Fruit fly (Drosophila melanogaster): ENCODE measurements around the gene Dora.
A peak's percentile ranks its signal among the peaks of the same experiment; 100 is the strongest.

Dora gene

DNA sequence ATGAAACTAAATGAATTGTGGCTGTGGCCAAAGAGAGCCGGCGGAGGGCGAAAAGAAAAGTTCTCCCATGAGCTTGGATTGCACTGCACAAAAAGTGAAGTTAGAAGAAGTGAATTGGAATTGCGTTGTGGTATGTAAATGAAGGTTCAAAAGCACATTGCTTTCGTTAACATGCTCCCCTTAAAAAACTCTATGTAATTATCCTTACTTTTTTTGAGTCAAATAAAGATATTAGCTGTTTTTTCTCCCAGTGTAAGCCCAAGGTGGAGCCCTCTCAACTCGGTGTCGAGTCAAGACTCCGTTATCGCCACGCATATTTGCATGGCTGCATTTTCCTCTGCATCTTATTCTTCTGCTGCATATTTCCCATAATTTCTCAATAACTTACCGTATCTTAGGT, 59.8 kb downstream of the Dora start:
- TF ChIP-seq CG8159 (tag; optimal IDR thresholded peaks at IDR 0.05): peak; percentile 79
- peak; percentile 80 for TF ChIP-seq CG34367 (tag; optimal IDR thresholded peaks at IDR 0.05)
- TF ChIP-seq Ets98B (GFP tag; IDR thresholded peaks at IDR 0.05): peak; percentile 52
- peak; percentile 49; the same call in 1 of the 2 replicates for TF ChIP-seq rn (GFP tag; IDR thresholded peaks at IDR 0.05)
- peak; percentile 70 for TF ChIP-seq CG8301 (tag; optimal IDR thresholded peaks at IDR 0.05)
- peak; percentile 84 for TF ChIP-seq fd96Ca (GFP tag; IDR thresholded peaks at IDR 0.05)
- no peak for TF ChIP-seq CG10348 (GFP tag; IDR thresholded peaks at IDR 0.05)
- TF ChIP-seq Snoo (tag; optimal IDR thresholded peaks at IDR 0.05): peak; percentile 31
- peak; percentile 74 for TF ChIP-seq Pif1A (GFP tag; optimal IDR thresholded peaks at IDR 0.05)
- peak; percentile 77 for TF ChIP-seq CG15710 (tag; optimal IDR thresholded peaks at IDR 0.05)
- TF ChIP-seq CG4496 (GFP tag; IDR thresholded peaks at IDR 0.05): peak; percentile 88
- no peak for TF ChIP-seq D1 (tag; optimal IDR thresholded peaks at IDR 0.05)
- TF ChIP-seq CG13204 (GFP tag; optimal IDR thresholded peaks at IDR 0.05): peak; percentile 47
- peak; percentile 77 for TF ChIP-seq CG17806 (tag; optimal IDR thresholded peaks at IDR 0.05)
- peak; percentile 58 for TF ChIP-seq Pif1B (GFP tag; optimal IDR thresholded peaks at IDR 0.05)
- TF ChIP-seq EcR (GFP tag; optimal IDR thresholded peaks at IDR 0.05): no peak
- TF ChIP-seq CG9948 (tag; optimal IDR thresholded peaks at IDR 0.05): peak; percentile 78
- TF ChIP-seq CG32121 (GFP tag; IDR thresholded peaks at IDR 0.05): peak; percentile 34; the same call in 1 of the 2 replicates
- peak; percentile 52 for TF ChIP-seq CG12605 (GFP tag; IDR thresholded peaks at IDR 0.05)
- TF ChIP-seq CG14655 (GFP tag; optimal IDR thresholded peaks at IDR 0.05): peak; percentile 77
- TF ChIP-seq gl (tag; optimal IDR thresholded peaks at IDR 0.05): peak; percentile 49

DNA sequence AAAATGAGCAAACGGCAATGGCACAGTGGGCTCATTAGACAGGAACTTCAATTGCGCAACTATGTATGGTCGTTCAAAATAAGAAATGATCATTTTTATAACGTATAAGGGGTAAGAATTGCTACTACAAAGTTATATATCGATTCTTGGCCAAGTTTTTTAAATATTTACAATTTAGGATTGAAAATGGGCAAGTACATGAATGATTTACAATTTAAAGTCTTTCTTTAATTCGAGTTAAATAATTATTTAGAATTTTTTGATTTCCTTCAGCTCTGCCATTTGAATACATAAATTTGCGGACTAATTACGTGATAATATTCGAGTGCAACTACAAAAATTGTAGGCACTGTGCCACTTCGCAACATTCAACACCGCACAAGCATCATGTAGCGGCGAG, 61.0 kb downstream of the Dora start:
- TF ChIP-seq CG17806 (tag; optimal IDR thresholded peaks at IDR 0.05) (peak; percentile 63), CG15710 (tag; optimal IDR thresholded peaks at IDR 0.05) (peak; percentile 76), CG13204 (GFP tag; optimal IDR thresholded peaks at IDR 0.05) (no peak), CG34367 (tag; optimal IDR thresholded peaks at IDR 0.05) (peak; percentile 64), CG8301 (tag; optimal IDR thresholded peaks at IDR 0.05) (peak; percentile 74), EcR (GFP tag; optimal IDR thresholded peaks at IDR 0.05) (no peak), Snoo (tag; optimal IDR thresholded peaks at IDR 0.05) (peak; percentile 52), CG32121 (GFP tag; IDR thresholded peaks at IDR 0.05) (peak; percentile 10; the same call in 1 of the 2 replicates), CG4496 (GFP tag; IDR thresholded peaks at IDR 0.05) (peak; percentile 32; the same call in 1 of the 3 replicates), Pif1B (GFP tag; optimal IDR thresholded peaks at IDR 0.05) (peak; percentile 42), CG8159 (tag; optimal IDR thresholded peaks at IDR 0.05) (peak; percentile 80), CG10348 (GFP tag; IDR thresholded peaks at IDR 0.05) (no peak), Pif1A (GFP tag; optimal IDR thresholded peaks at IDR 0.05) (peak; percentile 56), fd96Ca (GFP tag; IDR thresholded peaks at IDR 0.05) (no peak), D1 (tag; optimal IDR thresholded peaks at IDR 0.05) (peak; percentile 63), CG9948 (tag; optimal IDR thresholded peaks at IDR 0.05) (peak; percentile 79), CG14655 (GFP tag; optimal IDR thresholded peaks at IDR 0.05) (peak; percentile 84)

DNA sequence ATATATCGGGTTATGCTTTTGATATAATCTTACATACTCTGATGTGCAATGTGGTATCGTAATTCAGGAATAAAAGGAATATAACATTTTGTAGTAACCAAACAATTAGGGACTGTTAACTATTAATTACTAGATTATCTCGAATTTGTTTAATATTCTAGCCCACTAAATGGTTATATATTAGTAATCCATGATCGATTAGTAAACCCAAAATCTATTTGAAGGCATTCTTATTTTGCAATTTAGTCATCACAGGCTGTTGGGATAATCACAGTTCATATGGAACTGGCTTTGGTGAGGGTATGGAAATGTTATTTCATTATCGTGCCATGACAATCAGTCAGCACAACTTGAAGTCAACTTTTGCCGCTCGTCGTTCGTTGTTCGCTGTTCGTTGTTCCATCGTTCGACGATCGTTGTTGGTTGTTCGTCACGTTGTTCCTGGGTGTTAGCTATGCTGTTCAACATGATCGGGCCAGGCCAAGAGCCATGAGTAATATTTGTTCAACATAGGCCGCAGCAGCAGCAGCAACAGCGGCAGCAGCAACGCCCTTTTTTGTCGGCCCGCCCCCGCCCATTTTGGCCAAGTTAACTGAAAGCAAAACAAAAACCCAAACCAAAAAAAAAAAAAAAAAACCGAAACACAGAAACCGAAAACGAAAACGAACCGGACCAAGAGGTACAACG, 62.1 kb downstream of the Dora start:
- TF ChIP-seq fd96Ca (GFP tag; IDR thresholded peaks at IDR 0.05) (peak; percentile 35; the same call in 1 of the 3 replicates), CG13204 (GFP tag; optimal IDR thresholded peaks at IDR 0.05) (peak; percentile 30), EcR (GFP tag; optimal IDR thresholded peaks at IDR 0.05) (peak; percentile 18), CG4496 (GFP tag; IDR thresholded peaks at IDR 0.05) (0 out of 3 replicates have a peak, but pooled peaks have one; percentile 26), CG8159 (tag; optimal IDR thresholded peaks at IDR 0.05) (peak; percentile 37), CG10348 (GFP tag; IDR thresholded peaks at IDR 0.05) (no peak), gl (tag; optimal IDR thresholded peaks at IDR 0.05) (no peak), CG12605 (GFP tag; IDR thresholded peaks at IDR 0.05) (peak; percentile 39), Snoo (tag; optimal IDR thresholded peaks at IDR 0.05) (no peak), Ets98B (GFP tag; IDR thresholded peaks at IDR 0.05) (peak; percentile 7; the same call in 1 of the 2 replicates)

DNA sequence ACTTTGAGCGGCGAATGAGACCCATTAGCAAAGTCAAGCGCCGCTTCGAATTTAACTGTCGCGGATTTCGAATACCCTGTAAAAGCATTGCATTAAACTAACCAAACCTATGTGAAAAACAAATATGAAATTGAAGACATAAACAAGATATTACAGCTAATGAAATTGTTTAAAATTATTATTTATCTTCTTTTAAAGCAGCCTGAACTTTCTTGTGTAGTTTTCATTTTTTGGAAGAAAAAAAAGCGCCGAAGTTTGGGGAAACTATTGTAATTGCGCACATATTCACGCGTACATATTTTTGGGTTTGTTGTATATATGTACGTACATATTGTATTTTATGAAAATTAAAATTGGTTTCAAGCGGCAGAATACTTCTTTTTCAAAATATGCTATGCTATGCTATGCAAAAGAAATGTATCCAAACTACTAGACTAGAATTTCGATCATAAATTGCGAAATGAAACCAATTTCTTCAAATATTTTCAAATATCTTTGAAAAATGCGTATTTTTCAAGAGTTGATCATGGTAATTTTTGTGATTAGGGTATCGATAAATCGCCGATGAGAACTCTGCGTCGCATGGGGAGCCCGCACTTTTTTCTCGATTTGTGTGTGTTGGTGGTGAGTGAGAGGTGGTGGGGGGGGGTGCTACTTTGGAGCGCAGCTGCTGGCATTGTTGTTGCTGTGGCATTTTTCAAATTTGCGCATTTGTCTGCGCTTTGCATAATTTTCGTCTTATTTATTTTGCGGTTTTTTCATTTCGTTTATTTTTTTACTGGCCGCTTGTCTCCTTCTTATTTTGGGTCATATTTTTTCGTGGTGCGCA, 62.8 kb downstream of the Dora start:
- 0 out of 3 replicates have a peak, but pooled peaks have one; percentile 43 for TF ChIP-seq fd96Ca (GFP tag; IDR thresholded peaks at IDR 0.05)
- no peak for TF ChIP-seq CG12605 (GFP tag; IDR thresholded peaks at IDR 0.05)
- no peak for TF ChIP-seq D1 (tag; optimal IDR thresholded peaks at IDR 0.05)
- TF ChIP-seq Ets98B (GFP tag; IDR thresholded peaks at IDR 0.05): peak; percentile 30; the same call in 1 of the 2 replicates
- TF ChIP-seq CG4496 (GFP tag; IDR thresholded peaks at IDR 0.05): no peak

DNA sequence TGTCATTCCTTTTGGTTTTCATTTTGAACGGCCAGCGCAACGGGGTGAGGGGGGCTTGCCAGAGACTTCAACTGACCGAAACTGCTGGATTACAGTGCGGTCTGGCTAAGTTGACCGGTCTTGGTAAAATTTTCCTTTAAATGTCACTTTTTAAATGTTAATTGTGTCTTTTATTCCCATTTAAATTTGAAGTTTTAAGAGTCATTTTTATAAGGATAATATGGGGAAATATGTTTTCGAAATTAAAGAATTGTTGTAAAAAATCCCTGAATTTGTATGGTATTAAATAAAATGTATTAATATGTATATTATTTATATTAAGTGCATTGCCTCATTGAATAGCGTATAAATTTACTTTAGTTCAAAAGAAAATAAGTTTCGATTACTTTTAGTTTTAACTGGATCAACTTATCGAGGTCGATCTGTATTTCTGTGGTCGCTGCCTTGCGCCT, 64.9 kb downstream of the Dora start:
- TF ChIP-seq CG8301 (tag; optimal IDR thresholded peaks at IDR 0.05) (peak; percentile 79), rn (GFP tag; IDR thresholded peaks at IDR 0.05) (0 out of 2 replicates have a peak, but pooled peaks have one; percentile 30), Pif1B (GFP tag; optimal IDR thresholded peaks at IDR 0.05) (peak; percentile 31), fd96Ca (GFP tag; IDR thresholded peaks at IDR 0.05) (0 out of 3 replicates have a peak, but pooled peaks have one; percentile 45), EcR (GFP tag; optimal IDR thresholded peaks at IDR 0.05) (no peak), CG15710 (tag; optimal IDR thresholded peaks at IDR 0.05) (peak; percentile 85), CG9948 (tag; optimal IDR thresholded peaks at IDR 0.05) (peak; percentile 83), CG10348 (GFP tag; IDR thresholded peaks at IDR 0.05) (peak; percentile 62; the same call in 1 of the 2 replicates), CG34367 (tag; optimal IDR thresholded peaks at IDR 0.05) (peak; percentile 48), CG17806 (tag; optimal IDR thresholded peaks at IDR 0.05) (peak; percentile 66), D1 (tag; optimal IDR thresholded peaks at IDR 0.05) (peak; percentile 70), Snoo (tag; optimal IDR thresholded peaks at IDR 0.05) (peak; percentile 75), Ets98B (GFP tag; IDR thresholded peaks at IDR 0.05) (peak; percentile 36; the same call in 1 of the 2 replicates), CG12605 (GFP tag; IDR thresholded peaks at IDR 0.05) (no peak), Pif1A (GFP tag; optimal IDR thresholded peaks at IDR 0.05) (peak; percentile 30), gl (tag; optimal IDR thresholded peaks at IDR 0.05) (no peak), CG4496 (GFP tag; IDR thresholded peaks at IDR 0.05) (peak; percentile 61), CG32121 (GFP tag; IDR thresholded peaks at IDR 0.05) (peak; percentile 70), CG8159 (tag; optimal IDR thresholded peaks at IDR 0.05) (peak; percentile 92), CG14655 (GFP tag; optimal IDR thresholded peaks at IDR 0.05) (peak; percentile 90), CG13204 (GFP tag; optimal IDR thresholded peaks at IDR 0.05) (peak; percentile 53)

Measured in whole organism, pupa.